Worm (Caenorhabditis elegans): ENCODE data around the gene cutc-1.

The cutc-1 gene

DNA sequence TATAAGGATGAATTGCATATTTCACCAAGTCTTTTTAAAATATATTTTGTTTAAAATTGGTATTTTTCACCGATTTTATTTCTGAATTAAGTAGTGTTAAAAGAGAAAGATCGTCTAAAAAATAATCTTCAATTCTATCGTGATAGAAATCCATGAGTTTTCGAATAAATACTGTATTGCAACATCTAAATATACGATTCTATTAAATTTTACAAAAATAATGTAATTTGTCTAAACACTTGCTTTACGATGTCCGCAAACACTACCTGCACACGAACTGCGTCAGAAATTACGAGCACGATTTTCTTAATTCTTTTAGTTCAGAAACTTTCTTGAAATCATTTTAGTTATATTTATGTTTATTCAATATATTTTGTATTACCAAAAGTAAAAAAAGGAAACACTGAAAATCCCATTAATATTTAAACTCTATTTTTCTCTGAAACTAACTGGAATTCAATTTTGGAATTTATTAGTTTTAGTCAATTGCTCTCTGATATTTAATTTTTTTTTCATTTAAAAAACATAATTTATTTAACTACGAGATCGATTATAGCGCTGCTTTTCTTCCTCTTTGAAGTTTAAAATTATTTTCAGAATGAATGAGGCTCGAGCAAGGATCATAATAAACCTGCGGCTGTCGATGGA is 45.9 kb upstream of the cutc-1 start, which contains the start of gene mrpl-32 (continued):
- TF ChIP-seq ceh-79 (tag; optimal IDR thresholded peaks at IDR 0.05) (peak; percentile 20), dpff-1 (tag; optimal IDR thresholded peaks at IDR 0.05) (peak; percentile 12), ama-1 (optimal IDR thresholded peaks at IDR 0.05) (peak; percentile 30), ama-1 (GFP tag; optimal IDR thresholded peaks at IDR 0.05) (peak; percentile 2 to 54), aptf-3 (GFP tag; IDR thresholded peaks at IDR 0.05) (no peak), pbrm-1 (GFP tag; IDR thresholded peaks at IDR 0.05) (0 out of 2 replicates have a peak, but pooled peaks have one; percentile 19), F23B12.7 (tag; optimal IDR thresholded peaks at IDR 0.05; ENCODE audit: insufficient read depth) (peak; percentile 16), snpc-3.4 (tag; optimal IDR thresholded peaks at IDR 0.05) (no peak), mxl-1 (tag; optimal IDR thresholded peaks at IDR 0.05) (no peak), Y53F4B.3 (GFP tag; IDR thresholded peaks at IDR 0.05) (no peak), lin-54 (GFP tag; optimal IDR thresholded peaks at IDR 0.05) (peak; percentile 62), zim-3 (tag; optimal IDR thresholded peaks at IDR 0.05) (no peak), lag-1 (GFP tag; IDR thresholded peaks at IDR 0.05) (no peak), ceh-91 (GFP tag; IDR thresholded peaks at IDR 0.05) (no peak), ccch-3 (GFP tag; optimal IDR thresholded peaks at IDR 0.05) (no peak), fkh-3 (tag; optimal IDR thresholded peaks at IDR 0.05) (no peak), xnd-1 (tag; optimal IDR thresholded peaks at IDR 0.05) (peak; percentile 38), madf-6 (GFP tag; IDR thresholded peaks at IDR 0.05) (peak; percentile 68), ztf-22 (GFP tag; optimal IDR thresholded peaks at IDR 0.05) (no peak), F10E7.11 (tag; optimal IDR thresholded peaks at IDR 0.05) (peak; percentile 81), lsl-1 (GFP tag; optimal IDR thresholded peaks at IDR 0.05) (peak; percentile 34), Y53G8AR.9 (GFP tag; conservative IDR thresholded peaks at IDR 0.05) (peak; percentile 76), F52B5.7 (tag; optimal IDR thresholded peaks at IDR 0.05) (no peak), tlf-1 (GFP tag; optimal IDR thresholded peaks at IDR 0.05) (peak; percentile 35), unc-62 (GFP tag; optimal IDR thresholded peaks at IDR 0.05) (no peak), ekl-4 (GFP tag; IDR thresholded peaks at IDR 0.05) (peak; percentile 79), rcor-1 (GFP tag; IDR thresholded peaks at IDR 0.05) (0 out of 2 replicates have a peak, but pooled peaks have one; percentile 5), nfyb-1 (GFP tag; IDR thresholded peaks at IDR 0.05) (peak; percentile 68; the same call in 1 of the 2 replicates)

DNA sequence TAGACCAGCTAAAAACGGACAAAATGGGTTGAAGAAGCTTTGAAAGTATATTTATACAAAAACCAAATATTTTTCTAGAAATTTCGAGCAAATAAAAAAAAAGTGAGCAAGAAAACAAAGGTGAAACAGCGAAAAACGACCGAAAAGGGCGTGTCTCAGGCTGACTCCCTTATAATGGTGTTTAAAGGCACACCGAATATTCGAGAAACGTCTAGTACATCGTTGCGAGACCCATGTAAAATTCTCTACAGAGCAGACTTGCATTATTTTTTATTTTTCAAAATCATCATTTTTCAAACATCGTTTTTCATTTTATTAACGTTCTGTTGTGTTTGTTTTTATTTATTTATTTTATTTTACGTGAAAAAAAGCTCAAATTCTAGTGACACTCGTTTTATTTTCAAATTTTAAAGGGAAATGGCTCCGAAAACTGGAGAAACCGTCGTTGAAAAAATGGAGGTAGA is 43.6 kb upstream of the cutc-1 start, which contains the start of gene rpn-3:
rpn-3 (plus strand) TSS at position 414 of the 464 bp plus-strand sequence.
- TF ChIP-seq zim-3 (tag; optimal IDR thresholded peaks at IDR 0.05) (no peak), B0035.1 (tag; optimal IDR thresholded peaks at IDR 0.05) (peak; percentile 64), Y95B8A.8 (GFP tag; IDR thresholded peaks at IDR 0.05) (peak; percentile 75; the same call in 1 of the 2 replicates), cebp-2 (GFP tag; IDR thresholded peaks at IDR 0.05) (no peak), rpc-1 (optimal IDR thresholded peaks at IDR 0.05) (peak; percentile 76), rpc-1 (tag; optimal IDR thresholded peaks at IDR 0.05) (peak; percentile 13), lin-54 (GFP tag; optimal IDR thresholded peaks at IDR 0.05) (peak; percentile 95), tlf-1 (GFP tag; optimal IDR thresholded peaks at IDR 0.05) (peak; percentile 96), die-1 (tag; optimal IDR thresholded peaks at IDR 0.05) (no peak), madf-6 (GFP tag; IDR thresholded peaks at IDR 0.05) (peak; percentile 96), unc-130 (GFP tag; optimal IDR thresholded peaks at IDR 0.05) (peak; percentile 49), C06A6.2 (GFP tag; conservative IDR thresholded peaks at IDR 0.05) (peak; percentile 84), ceh-91 (GFP tag; IDR thresholded peaks at IDR 0.05) (peak; percentile 80), sea-2 (GFP tag; IDR thresholded peaks at IDR 0.05) (no peak), bed-2 (GFP tag; IDR thresholded peaks at IDR 0.05) (peak; percentile 76; the same call in 1 of the 2 replicates), ZK185.1 (tag; optimal IDR thresholded peaks at IDR 0.05; ENCODE audit: poor library complexity, severe bottlenecking) (peak; percentile 89), nhr-27 (tag; optimal IDR thresholded peaks at IDR 0.05) (no peak), pha-4 (tag; optimal IDR thresholded peaks at IDR 0.05) (peak; percentile 81), snpc-1.3 (tag; optimal IDR thresholded peaks at IDR 0.05; ENCODE audit: insufficient read depth) (peak; percentile 78), lin-26 (GFP tag; IDR thresholded peaks at IDR 0.05) (no peak), let-526 (GFP tag; IDR thresholded peaks at IDR 0.05) (peak; percentile 83; the same call in 1 of the 2 replicates), K11D2.4 (GFP tag; IDR thresholded peaks at IDR 0.05) (peak; percentile 93), ama-1 (optimal IDR thresholded peaks at IDR 0.05) (no peak), ama-1 (GFP tag; optimal IDR thresholded peaks at IDR 0.05) (no peak), nfya-1 (tag; optimal IDR thresholded peaks at IDR 0.05; ENCODE audit: borderline replicate concordance, insufficient read depth) (no peak), F33H1.4 (GFP tag; IDR thresholded peaks at IDR 0.05) (peak; percentile 100)

Measured in whole organism, young adult.